Fruit fly (Drosophila melanogaster) whole organism, wandering third instar larva: ENCODE measurements around the gene CCT6.

Experiments
- Abd-B ChIP-seq: fragments of >200 bp; optimal IDR thresholded peaks from 2 replicates; lab custom pipeline; 2017; ENCODE audit warnings: missing biosample characterization, missing genetic modification characterization
- Dfd ChIP-seq: fragments of >200 bp; optimal IDR thresholded peaks from 2 replicates; lab custom pipeline; 2017; ENCODE audit warnings: missing biosample characterization, missing genetic modification characterization
- Jra ChIP-seq: sonication (Bioruptor generic); optimal IDR thresholded peaks from 2 replicates; lab custom pipeline; 2016; ENCODE audit warnings: missing biosample characterization, missing genetic modification characterization
- OdsH ChIP-seq: fragments of 200-800 bp; sonication (Bioruptor generic); optimal IDR thresholded peaks from 2 replicates; lab custom pipeline; 2016; ENCODE audit warnings: missing biosample characterization, mild to moderate bottlenecking, missing genetic modification characterization
- br ChIP-seq: fragments of 200-800 bp; sonication (Bioruptor generic); optimal IDR thresholded peaks from 2 replicates; lab custom pipeline; 2016; ENCODE audit warnings: missing biosample characterization, missing genetic modification characterization
- h ChIP-seq: fragments of 200-800 bp; sonication (Bioruptor generic); optimal IDR thresholded peaks from 3 replicates; lab custom pipeline; 2016; ENCODE audit warnings: missing biosample characterization, mild to moderate bottlenecking, missing genetic modification characterization
- lola ChIP-seq: fragments of >200 bp; optimal IDR thresholded peaks from 2 replicates; lab custom pipeline; 2017; ENCODE audit warnings: missing biosample characterization, missing genetic modification characterization
- tai ChIP-seq: sonication (Bioruptor generic); optimal IDR thresholded peaks from 2 replicates; lab custom pipeline; 2016; ENCODE audit warnings: missing biosample characterization, missing genetic modification characterization
- usp ChIP-seq: fragments of >200 bp; optimal IDR thresholded peaks from 2 replicates; lab custom pipeline; 2017; ENCODE audit warnings: missing biosample characterization, missing genetic modification characterization
- woc ChIP-seq: sonication (Bioruptor generic); optimal IDR thresholded peaks from 2 replicates; lab custom pipeline; 2016; ENCODE audit warnings: missing biosample characterization, mild to moderate bottlenecking, missing genetic modification characterization

- TF ChIP-seq woc (GFP tag; lab: Kevin White, UChicago) (peak; percentile 16), br (GFP tag; lab: Kevin White, UChicago) (no peak), Abd-B (GFP tag; lab: Kevin White, UChicago) (no peak), usp (GFP tag; lab: Kevin White, UChicago) (no peak), h (GFP tag; lab: Kevin White, UChicago) (no peak), tai (GFP tag; lab: Kevin White, UChicago) (no peak), OdsH (GFP tag; lab: Kevin White, UChicago) (no peak), Jra (GFP tag; lab: Kevin White, UChicago) (no peak), Dfd (GFP tag; lab: Kevin White, UChicago) (no peak), lola (GFP tag; lab: Kevin White, UChicago) (no peak)
Observed at dm6 chrX:15745905-15746681, at the start of gene CCT6, which contains the start of gene CG8944.
